Worm (Caenorhabditis elegans) whole organism, mixed stage, embryonic: ENCODE results near the gene F57A8.6.

Source experiments
- M03D4.4 ChIP-seq: sonication (generic microtip); optimal IDR thresholded peaks from 2 replicates; lab custom pipeline; 2017; ENCODE audit warnings: mild to moderate bottlenecking, missing genetic modification characterization, missing compliant biosample characterization
- bed-3 ChIP-seq: fragments of 200-800 bp; sonication (Bioruptor generic); optimal IDR thresholded peaks from 3 replicates; lab custom pipeline; 2018; ENCODE audit warnings: mild to moderate bottlenecking, missing genetic modification characterization, moderate library complexity, missing compliant biosample characterization
- blmp-1 ChIP-seq: fragments of 150-350 bp; optimal IDR thresholded peaks from 2 replicates; lab custom pipeline; 2014; ENCODE audit warnings: missing biosample characterization, missing genetic modification characterization
- ceh-39 ChIP-seq: fragments of 150-350 bp; optimal IDR thresholded peaks from 2 replicates; lab custom pipeline; 2014; ENCODE audit warnings: missing biosample characterization, missing genetic modification characterization
- ceh-43 ChIP-seq: fragments of 200-800 bp; sonication (Bioruptor generic); optimal IDR thresholded peaks from 2 replicates; lab custom pipeline; 2018; ENCODE audit warnings: mild to moderate bottlenecking, missing genetic modification characterization, moderate library complexity, missing compliant biosample characterization
- ces-1 ChIP-seq: fragments of 150-350 bp; optimal IDR thresholded peaks from 2 replicates; lab custom pipeline; 2014; ENCODE audit warnings: missing biosample characterization, missing genetic modification reagents, missing genetic modification characterization
- cnd-1 ChIP-seq: fragments of 200-800 bp; sonication (Bioruptor generic); optimal IDR thresholded peaks from 2 replicates; lab custom pipeline; 2018; ENCODE audit warnings: mild to moderate bottlenecking, missing genetic modification characterization, missing compliant biosample characterization
- drap-1 ChIP-seq: fragments of 200-800 bp; sonication (Bioruptor generic); optimal IDR thresholded peaks from 3 replicates; lab custom pipeline; 2018; ENCODE audit warnings: mild to moderate bottlenecking, missing genetic modification characterization, missing compliant biosample characterization
- elt-1 ChIP-seq: sonication (generic microtip); optimal IDR thresholded peaks from 2 replicates; lab custom pipeline; 2017; ENCODE audit warnings: missing genetic modification characterization, mild to moderate bottlenecking, missing compliant biosample characterization, antibody characterized with exemption, moderate library complexity, borderline replicate concordance; ENCODE audit not compliant: insufficient read depth
- elt-3 ChIP-seq: fragments of 150-350 bp; optimal IDR thresholded peaks from 2 replicates; lab custom pipeline; 2014; ENCODE audit warnings: missing biosample characterization, missing genetic modification characterization
- flh-1 ChIP-seq: fragments of 200-800 bp; sonication (Bioruptor generic); optimal IDR thresholded peaks from 2 replicates; lab custom pipeline; 2018; ENCODE audit warnings: mild to moderate bottlenecking, missing genetic modification characterization, moderate library complexity, missing compliant biosample characterization
- hlh-1 ChIP-seq: fragments of 150-350 bp; optimal IDR thresholded peaks from 2 replicates; lab custom pipeline; 2014; ENCODE audit warnings: missing biosample characterization, missing genetic modification reagents, missing genetic modification characterization
- lin-13 ChIP-seq: fragments of 150-350 bp; optimal IDR thresholded peaks from 2 replicates; lab custom pipeline; 2014; ENCODE audit warnings: missing biosample characterization, missing genetic modification characterization
- lin-32 ChIP-seq: fragments of 200-800 bp; sonication (Bioruptor generic); optimal IDR thresholded peaks from 2 replicates; lab custom pipeline; 2018; ENCODE audit warnings: mild to moderate bottlenecking, missing genetic modification characterization, missing compliant biosample characterization
- lsy-2 ChIP-seq: fragments of 150-350 bp; optimal IDR thresholded peaks from 2 replicates; lab custom pipeline; 2014; ENCODE audit warnings: missing biosample characterization, missing genetic modification characterization
- mep-1 ChIP-seq: fragments of 150-350 bp; optimal IDR thresholded peaks from 2 replicates; lab custom pipeline; 2017; ENCODE audit warnings: missing biosample characterization, missing genetic modification reagents, missing genetic modification characterization, inconsistent platforms
- mls-2 ChIP-seq: sonication (generic microtip); optimal IDR thresholded peaks from 2 replicates; lab custom pipeline; 2016; ENCODE audit warnings: mild to moderate bottlenecking, missing genetic modification characterization, moderate library complexity, missing compliant biosample characterization
- nhr-12 ChIP-seq: fragments of 150-350 bp; optimal IDR thresholded peaks from 2 replicates; lab custom pipeline; 2014; ENCODE audit warnings: missing biosample characterization, missing genetic modification characterization
- nhr-2 ChIP-seq: fragments of 150-350 bp; optimal IDR thresholded peaks from 2 replicates; lab custom pipeline; 2014; ENCODE audit warnings: missing biosample characterization, missing genetic modification characterization
- nhr-28 ChIP-seq: fragments of 150-350 bp; optimal IDR thresholded peaks from 2 replicates; lab custom pipeline; 2014; ENCODE audit warnings: missing biosample characterization, missing genetic modification characterization
- nhr-76 ChIP-seq: sonication (generic microtip); optimal IDR thresholded peaks from 2 replicates; lab custom pipeline; 2017; ENCODE audit warnings: missing biosample characterization, missing genetic modification characterization
- sem-2 ChIP-seq: fragments of 200-800 bp; sonication (Bioruptor generic); optimal IDR thresholded peaks from 2 replicates; lab custom pipeline; 2018; ENCODE audit warnings: mild to moderate bottlenecking, missing genetic modification characterization, missing compliant biosample characterization
- snpc-4 ChIP-seq: fragments of 150-350 bp; optimal IDR thresholded peaks from 2 replicates; lab custom pipeline; 2014; ENCODE audit warnings: missing biosample characterization, missing genetic modification characterization
- sptf-1 ChIP-seq: sonication (generic microtip); optimal IDR thresholded peaks from 2 replicates; lab custom pipeline; 2017; ENCODE audit warnings: mild to moderate bottlenecking, missing genetic modification characterization, moderate library complexity, missing compliant biosample characterization
- tbx-8 ChIP-seq: fragments of 200-800 bp; sonication (Bioruptor generic); optimal IDR thresholded peaks from 2 replicates; lab custom pipeline; 2018; ENCODE audit warnings: mild to moderate bottlenecking, missing genetic modification characterization, moderate library complexity, missing compliant biosample characterization
- unc-120 ChIP-seq: sonication (generic microtip); optimal IDR thresholded peaks from 2 replicates; lab custom pipeline; 2017; ENCODE audit warnings: missing genetic modification characterization, missing compliant biosample characterization; ENCODE audit not compliant: poor library complexity, severe bottlenecking
- unc-39 ChIP-seq: fragments of 150-350 bp; optimal IDR thresholded peaks from 2 replicates; lab custom pipeline; 2014; ENCODE audit warnings: missing biosample characterization, missing genetic modification characterization
- unc-62 ChIP-seq: fragments of 150-350 bp; optimal IDR thresholded peaks from 2 replicates; lab custom pipeline; 2014; ENCODE audit warnings: missing biosample characterization, missing genetic modification reagents, missing genetic modification characterization
- zip-8 ChIP-seq: fragments of 150-350 bp; optimal IDR thresholded peaks from 2 replicates; lab custom pipeline; 2014; ENCODE audit warnings: missing biosample characterization, missing genetic modification characterization
- ztf-11 ChIP-seq: fragments of 150-350 bp; optimal IDR thresholded peaks from 2 replicates; lab custom pipeline; 2014; ENCODE audit warnings: missing biosample characterization, missing genetic modification characterization

F57A8.6 gene

ce11 chrV:10075441-10075840, 1.7 kb upstream of the F57A8.6 start, which contains the start of gene F57A8.7:
Gene F57A8.7, plus strand, starts transcription at chrV:10075741.
- TF ChIP-seq ceh-43 (GFP tag; lab: Kevin White, UChicago) (no peak), snpc-4 (no peak), tbx-8 (GFP tag; lab: Kevin White, UChicago) (no peak), sem-2 (GFP tag; lab: Kevin White, UChicago) (no peak), cnd-1 (tag; lab: Kevin White, UChicago) (no peak)

ce11 chrV:10072721-10073120, 972 bp downstream of the F57A8.6 start:
- TF ChIP-seq ces-1 (GFP tag; lab: Kevin White, UChicago) (no peak), ztf-11 (no peak), snpc-4 (no peak), ceh-39 (tag; lab: Kevin White, UChicago) (no peak), drap-1 (GFP tag; lab: Kevin White, UChicago) (no peak), hlh-1 (no peak), sptf-1 (tag; lab: Kevin White, UChicago) (no peak), nhr-12 (tag; lab: Kevin White, UChicago) (no peak), ceh-43 (GFP tag; lab: Kevin White, UChicago) (no peak), cnd-1 (tag; lab: Kevin White, UChicago) (no peak), sem-2 (GFP tag; lab: Kevin White, UChicago) (no peak), nhr-28 (tag; lab: Kevin White, UChicago) (no peak), elt-1 (tag; lab: Kevin White, UChicago) (no peak), nhr-76 (tag; lab: Kevin White, UChicago) (no peak)

- TF ChIP-seq ceh-43 (GFP tag; lab: Kevin White, UChicago) (no peak), nhr-76 (tag; lab: Kevin White, UChicago) (no peak), mep-1 (no peak), hlh-1 (no peak), lin-13 (no peak), lin-32 (GFP tag; lab: Kevin White, UChicago) (no peak), ces-1 (GFP tag; lab: Kevin White, UChicago) (no peak), mls-2 (no peak), sptf-1 (tag; lab: Kevin White, UChicago) (no peak), drap-1 (GFP tag; lab: Kevin White, UChicago) (no peak), elt-1 (tag; lab: Kevin White, UChicago) (no peak), M03D4.4 (tag; lab: Kevin White, UChicago) (no peak)
- TF ChIP-seq, all 35 proteins: peak for 0
Measured at ce11 chrV:10070541-10070940, 3.2 kb downstream of the F57A8.6 start, which contains the start of gene nhr-192. Gene nhr-192, minus strand, starts transcription at chrV:10070641.

ce11 chrV:10066769-10067168, 6.9 kb downstream of the F57A8.6 start, which contains the start of gene npr-39:
Gene npr-39, plus strand, starts transcription at chrV:10067069.
- TF ChIP-seq nhr-76 (tag; lab: Kevin White, UChicago) (no peak), lin-13 (no peak), ztf-11 (no peak), ceh-43 (GFP tag; lab: Kevin White, UChicago) (no peak), snpc-4 (no peak), nhr-2 (tag; lab: Kevin White, UChicago) (no peak), drap-1 (GFP tag; lab: Kevin White, UChicago) (no peak), unc-120 (tag; lab: Kevin White, UChicago) (no peak), cnd-1 (tag; lab: Kevin White, UChicago) (no peak)

ce11 chrV:10065679-10066078, 8.0 kb downstream of the F57A8.6 start:
- no peak for TF ChIP-seq flh-1 (GFP tag; lab: Kevin White, UChicago)
- no peak for TF ChIP-seq M03D4.4 (tag; lab: Kevin White, UChicago)
- no peak for TF ChIP-seq elt-3 (tag; lab: Kevin White, UChicago)
- TF ChIP-seq zip-8 (tag; lab: Kevin White, UChicago), result no peak
- TF ChIP-seq mep-1, result no peak
- TF ChIP-seq blmp-1 (tag; lab: Kevin White, UChicago), result no peak
- no peak for TF ChIP-seq unc-39 (tag; lab: Kevin White, UChicago)
- TF ChIP-seq nhr-76 (tag; lab: Kevin White, UChicago), result no peak
- TF ChIP-seq unc-120 (tag; lab: Kevin White, UChicago), result no peak
- no peak for TF ChIP-seq lsy-2
- no peak for TF ChIP-seq elt-1 (tag; lab: Kevin White, UChicago)

- TF ChIP-seq zip-8 (tag; lab: Kevin White, UChicago), result no peak
- no peak for TF ChIP-seq bed-3 (GFP tag; lab: Kevin White, UChicago)
- no peak for TF ChIP-seq unc-120 (tag; lab: Kevin White, UChicago)
- TF ChIP-seq tbx-8 (GFP tag; lab: Kevin White, UChicago), result no peak
- no peak for TF ChIP-seq hlh-1
- no peak for TF ChIP-seq lin-13
- no peak for TF ChIP-seq ceh-43 (GFP tag; lab: Kevin White, UChicago)
- TF ChIP-seq mls-2, result no peak
- no peak for TF ChIP-seq nhr-28 (tag; lab: Kevin White, UChicago)
- TF ChIP-seq unc-39 (tag; lab: Kevin White, UChicago), result no peak
- TF ChIP-seq lsy-2, result no peak
- no peak for TF ChIP-seq elt-1 (tag; lab: Kevin White, UChicago)
- TF ChIP-seq flh-1 (GFP tag; lab: Kevin White, UChicago), result no peak
- TF ChIP-seq unc-62 (GFP tag; lab: Kevin White, UChicago), result no peak
- TF ChIP-seq nhr-76 (tag; lab: Kevin White, UChicago), result no peak
- no peak for TF ChIP-seq ceh-39 (tag; lab: Kevin White, UChicago)
- no peak for TF ChIP-seq cnd-1 (tag; lab: Kevin White, UChicago)
- TF ChIP-seq ces-1 (GFP tag; lab: Kevin White, UChicago), result no peak
- no peak for TF ChIP-seq nhr-2 (tag; lab: Kevin White, UChicago)
Measured at ce11 chrV:10064221-10064620, 9.5 kb downstream of the F57A8.6 start, which contains the start of gene fipr-13. Gene fipr-13, plus strand, starts transcription at chrV:10064521.
